Worm (Caenorhabditis elegans) whole organism, L4/young adult: Measurements from ENCODE around the gene lron-2.

Experiments used
- dao-5 ChIP-seq: sonication (generic microtip); optimal IDR thresholded peaks from 2 replicates; lab custom pipeline; 2016; ENCODE audit warnings: missing genotype, missing genetic modification characterization, moderate library complexity, missing compliant biosample characterization
- him-1 ChIP-seq: sonication (generic microtip); optimal IDR thresholded peaks from 2 replicates; lab custom pipeline; 2016; ENCODE audit warnings: missing genotype, missing genetic modification reagents, missing genetic modification characterization, missing compliant biosample characterization

DNA sequence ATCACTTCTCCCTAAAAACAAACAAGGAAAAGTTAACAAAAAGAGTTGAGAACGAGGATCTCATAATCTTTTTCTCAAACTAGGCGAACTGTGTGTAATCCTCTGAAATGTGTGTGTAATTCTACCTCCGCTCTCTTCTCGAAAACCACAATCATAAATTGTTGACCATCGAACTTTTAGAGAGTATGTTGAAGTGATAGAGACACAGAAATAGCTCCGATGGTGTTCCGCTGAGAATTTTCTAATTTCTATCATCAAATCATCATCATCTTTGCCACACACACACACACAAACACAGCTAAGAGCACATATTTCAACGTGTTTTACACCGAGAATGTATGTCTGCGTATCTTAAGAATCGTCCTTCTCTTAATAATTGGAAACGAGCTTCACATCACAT is 8.2 kb upstream of the lron-2 start:
- TF ChIP-seq him-1 (tag; lab: Kevin White, UChicago) (no peak), dao-5 (tag; lab: Kevin White, UChicago) (no peak)
